Worm (Caenorhabditis elegans) whole organism, L4 larva: ENCODE results near the gene ttm-1.

Source experiments
- F10B5.3 ChIP-seq: sonication (generic microtip); optimal IDR thresholded peaks from 2 replicates; lab custom pipeline; 2016; ENCODE audit warnings: mild to moderate bottlenecking, missing genetic modification characterization, missing compliant biosample characterization
- F26F4.8 ChIP-seq: fragments of 200-800 bp; sonication (Bioruptor generic); conservative IDR thresholded peaks from 2 replicates; pipeline ENCODE4 v1.3.6; 2022; ENCODE audit warnings: missing genetic modification characterization, missing compliant biosample characterization
- F37D6.2 ChIP-seq: sonication (generic microtip); optimal IDR thresholded peaks from 2 replicates; lab custom pipeline; 2016; ENCODE audit warnings: mild to moderate bottlenecking, missing genetic modification characterization, missing compliant biosample characterization
- T26A8.4 ChIP-seq: fragments of 200-800 bp; sonication (Bioruptor generic); IDR thresholded peaks from 2 replicates; pipeline ENCODE4 v1.3.6; 2022; ENCODE audit warnings: missing genetic modification characterization, missing compliant biosample characterization
- ZK337.2 ChIP-seq: fragments of 200-800 bp; sonication (Bioruptor generic); IDR thresholded peaks from 2 replicates; pipeline ENCODE4 v1.3.6; 2022; ENCODE audit warnings: missing genetic modification reagents, missing genetic modification characterization, missing compliant biosample characterization
- aha-1 ChIP-seq: fragments of 150-350 bp; peaks from one replicate; lab custom pipeline; 2014; ENCODE audit warnings: missing biosample characterization, missing genetic modification characterization
- ceh-32 ChIP-seq: sonication (generic microtip); optimal IDR thresholded peaks from 2 replicates; lab custom pipeline; 2016; ENCODE audit warnings: mild to moderate bottlenecking, missing genetic modification characterization, missing compliant biosample characterization; ENCODE audit not compliant: poor library complexity
- ces-1 ChIP-seq: fragments of 150-350 bp; sonication (generic microtip); optimal IDR thresholded peaks from 4 replicates; lab custom pipeline; 2014; ENCODE audit warnings: missing biosample characterization, missing genetic modification reagents, missing genetic modification characterization
- daf-12 ChIP-seq: fragments of 150-350 bp; optimal IDR thresholded peaks from 2 replicates; lab custom pipeline; 2014; ENCODE audit warnings: missing biosample characterization, missing genetic modification reagents, missing genetic modification characterization
- dmd-6 ChIP-seq: fragments of 200-800 bp; sonication (Bioruptor generic); IDR thresholded peaks from 2 replicates; pipeline ENCODE4 v1.3.6; 2022; ENCODE audit warnings: missing genetic modification reagents, missing genetic modification characterization, missing compliant biosample characterization
- egl-43 ChIP-seq: fragments of 200-800 bp; sonication (Bioruptor generic); IDR thresholded peaks from 2 replicates; pipeline ENCODE4 v1.3.6; 2022; ENCODE audit warnings: missing genetic modification reagents, missing genetic modification characterization, missing compliant biosample characterization
- hif-1 ChIP-seq, 2 experiments: sonication (generic microtip); optimal IDR thresholded peaks; 2 replicates each; lab custom pipeline; 2016 to 2017; ENCODE audit warnings: missing compliant biosample characterization in 2 of 2, missing genetic modification characterization in 2 of 2, missing genetic modification reagents in 2 of 2, missing genotype in 2 of 2, mild to moderate bottlenecking in 1 of 2
- jun-1 ChIP-seq: fragments of 150-350 bp; optimal IDR thresholded peaks from 2 replicates; lab custom pipeline; 2014; ENCODE audit warnings: missing biosample characterization, missing genetic modification reagents, missing genetic modification characterization
- lin-1 ChIP-seq: fragments of 200-800 bp; sonication (Bioruptor generic); IDR thresholded peaks from 2 replicates; pipeline ENCODE4 v1.3.6; 2022; ENCODE audit warnings: missing genetic modification reagents, missing genetic modification characterization, missing compliant biosample characterization
- lin-13 ChIP-seq: fragments of 150-350 bp; optimal IDR thresholded peaks from 2 replicates; lab custom pipeline; 2014; ENCODE audit warnings: missing biosample characterization, missing genetic modification reagents, missing genetic modification characterization
- lin-15B ChIP-seq: fragments of 150-350 bp; sonication (generic microtip); optimal IDR thresholded peaks from 3 replicates; lab custom pipeline; 2014; ENCODE audit warnings: missing biosample characterization, missing genetic modification characterization
- lin-39 ChIP-seq: fragments of 150-350 bp; optimal IDR thresholded peaks from 2 replicates; lab custom pipeline; 2014; ENCODE audit warnings: missing biosample characterization, missing genetic modification reagents, missing genetic modification characterization
- madf-5 ChIP-seq, 2 experiments: fragments of 200-800 bp; sonication (Bioruptor generic); IDR thresholded peaks; 2 replicates each; pipeline ENCODE4 v1.3.6; 2022; ENCODE audit warnings: missing compliant biosample characterization in 2 of 2, missing genetic modification characterization in 2 of 2
- mdt-29 ChIP-seq: fragments of 200-800 bp; sonication (Bioruptor generic); IDR thresholded peaks from 2 replicates; pipeline ENCODE4 v1.3.6; 2022; ENCODE audit warnings: missing genetic modification reagents, missing genetic modification characterization, missing compliant biosample characterization
- mxl-2 ChIP-seq: fragments of 200-800 bp; sonication (Bioruptor generic); conservative IDR thresholded peaks from 2 replicates; pipeline ENCODE4 v1.3.6; 2022; ENCODE audit warnings: missing genetic modification reagents, missing genetic modification characterization, missing compliant biosample characterization
- nhr-102 ChIP-seq: sonication (generic microtip); optimal IDR thresholded peaks from 2 replicates; lab custom pipeline; 2016; ENCODE audit warnings: mild to moderate bottlenecking, missing genetic modification characterization, moderate library complexity, missing compliant biosample characterization
- nhr-111 ChIP-seq: fragments of 200-800 bp; sonication (Bioruptor generic); optimal IDR thresholded peaks from 2 replicates; lab custom pipeline; 2018; ENCODE audit warnings: mild to moderate bottlenecking, missing genetic modification characterization, missing compliant biosample characterization
- nhr-25 ChIP-seq: sonication (generic microtip); optimal IDR thresholded peaks from 2 replicates; lab custom pipeline; 2017; ENCODE audit warnings: missing genetic modification characterization, mild to moderate bottlenecking, missing compliant biosample characterization, antibody characterized with exemption, moderate library complexity, borderline replicate concordance; ENCODE audit not compliant: insufficient read depth
- nhr-41 ChIP-seq: fragments of 200-800 bp; sonication (Bioruptor generic); IDR thresholded peaks from 2 replicates; pipeline ENCODE4 v1.3.6; 2022; ENCODE audit warnings: missing genetic modification reagents, missing genetic modification characterization, missing compliant biosample characterization
- nhr-42 ChIP-seq: fragments of 200-800 bp; sonication (Bioruptor generic); IDR thresholded peaks from 2 replicates; pipeline ENCODE4 v1.3.6; 2022; ENCODE audit warnings: missing genetic modification characterization, missing compliant biosample characterization
- nhr-48 ChIP-seq: sonication (generic microtip); optimal IDR thresholded peaks from 2 replicates; lab custom pipeline; 2016; ENCODE audit warnings: mild to moderate bottlenecking, missing genetic modification characterization, missing compliant biosample characterization
- nhr-76 ChIP-seq: fragments of 150-350 bp; optimal IDR thresholded peaks from 2 replicates; lab custom pipeline; 2014; ENCODE audit warnings: missing biosample characterization, missing genetic modification characterization
- pqm-1 ChIP-seq: sonication (generic microtip); optimal IDR thresholded peaks from 2 replicates; lab custom pipeline; 2017; ENCODE audit warnings: missing biosample characterization, missing genetic modification characterization
- saeg-2 ChIP-seq: fragments of 200-800 bp; sonication (Bioruptor generic); IDR thresholded peaks from 2 replicates; pipeline ENCODE4 v1.3.6; 2022; ENCODE audit warnings: missing genetic modification reagents, missing genetic modification characterization, missing compliant biosample characterization
- set-16 ChIP-seq: fragments of 200-800 bp; sonication (Bioruptor generic); IDR thresholded peaks from 2 replicates; pipeline ENCODE4 v1.3.6; 2022; ENCODE audit warnings: missing genetic modification reagents, missing genetic modification characterization, missing compliant biosample characterization
- skn-1 ChIP-seq: fragments of 150-350 bp; optimal IDR thresholded peaks from 2 replicates; lab custom pipeline; 2014; ENCODE audit warnings: missing biosample characterization, missing genetic modification characterization
- tag-97 ChIP-seq: fragments of 200-800 bp; sonication (Bioruptor generic); IDR thresholded peaks from 2 replicates; pipeline ENCODE4 v1.3.6; 2022; ENCODE audit warnings: missing genetic modification characterization, missing compliant biosample characterization
- unc-62 ChIP-seq, 3 experiments: fragments of 150-350 bp in 1 of 3; sonication (generic microtip); optimal IDR thresholded peaks in 2 of 3; peaks in 1 of 3; 1 replicate in 1 of 3; 2 replicates in 2 of 3; lab custom pipeline; 2014 to 2017; ENCODE audit warnings: missing biosample characterization in 3 of 3, missing genetic modification characterization in 3 of 3, missing genetic modification reagents in 3 of 3, missing genotype in 1 of 3
- zfp-2 ChIP-seq: sonication (generic microtip); optimal IDR thresholded peaks from 2 replicates; lab custom pipeline; 2016; ENCODE audit warnings: mild to moderate bottlenecking, missing genetic modification characterization, missing compliant biosample characterization
- zip-11 ChIP-seq: fragments of 200-800 bp; sonication (Bioruptor generic); IDR thresholded peaks from 2 replicates; pipeline ENCODE4 v1.3.6; 2022; ENCODE audit warnings: missing genetic modification characterization, missing compliant biosample characterization
- ztf-11 ChIP-seq: fragments of 150-350 bp; optimal IDR thresholded peaks from 2 replicates; lab custom pipeline; 2014; ENCODE audit warnings: missing biosample characterization, missing genetic modification characterization
- ztf-7 ChIP-seq: fragments of 150-350 bp; optimal IDR thresholded peaks from 2 replicates; lab custom pipeline; 2014; ENCODE audit warnings: missing biosample characterization, missing genetic modification characterization

ttm-1 gene

DNA sequence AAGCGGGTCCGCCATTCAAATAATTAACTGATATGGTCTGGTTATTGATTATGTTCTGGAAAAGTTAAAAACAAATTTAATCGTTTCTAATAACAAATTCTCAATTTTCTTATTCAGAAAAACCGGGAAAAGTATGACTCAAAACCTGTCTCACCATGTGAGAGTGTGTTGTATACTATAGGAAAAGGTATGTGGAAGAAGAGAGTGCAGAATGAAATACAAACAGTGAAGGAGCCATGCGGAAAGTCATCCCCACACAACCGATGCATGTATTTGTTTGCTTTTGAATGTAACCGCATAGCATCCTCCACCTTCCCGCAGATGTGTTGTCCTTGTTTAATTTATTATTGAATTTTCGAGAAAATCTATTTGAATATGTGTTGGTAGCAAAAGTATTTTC, 33.7 kb upstream of the ttm-1 start, which contains the start of gene ZK1010.8 (continued):
- TF ChIP-seq lin-1 (GFP tag; lab: Robert Waterston, UW) (no peak), daf-12 (tag; lab: Kevin White, UChicago) (no peak), lin-39 (tag; lab: Kevin White, UChicago) (no peak), lin-13 (no peak), unc-62 (GFP tag; optimal IDR thresholded peaks at IDR 0.05 in 1 of 2; lab: Kevin White, UChicago) (no peak), unc-62 (tag; optimal IDR thresholded peaks at IDR 0.05; lab: Kevin White, UChicago) (no peak), skn-1 (tag; lab: Kevin White, UChicago) (no peak), F26F4.8 (no peak), nhr-25 (tag; lab: Kevin White, UChicago) (no peak), mxl-2 (GFP tag; lab: Robert Waterston, UW) (no peak), set-16 (no peak), madf-5 (GFP tag; IDR thresholded peaks at IDR 0.05; lab: Robert Waterston, UW) (no peak), zfp-2 (tag; lab: Kevin White, UChicago) (no peak)

DNA sequence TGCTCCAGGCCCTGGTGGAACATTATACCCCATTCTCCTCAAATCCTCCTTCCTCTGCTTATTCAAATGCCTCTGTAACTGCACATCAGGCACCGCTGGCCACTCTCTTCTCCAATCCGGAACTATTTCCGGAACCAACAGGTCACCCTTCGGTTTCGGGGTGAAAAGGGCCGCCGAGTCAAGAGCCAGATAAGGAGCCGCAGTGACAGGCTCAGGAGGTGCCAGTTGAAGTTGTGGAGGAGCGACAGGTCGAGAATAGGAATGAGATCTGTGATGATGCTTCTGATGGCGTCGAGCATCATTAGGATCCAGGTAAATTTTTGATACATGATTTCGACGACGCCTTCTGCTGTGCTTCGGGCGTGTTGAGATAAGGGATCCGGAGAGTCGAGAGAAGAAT, 31.5 kb upstream of the ttm-1 start:
- TF ChIP-seq unc-62 (GFP tag; optimal IDR thresholded peaks at IDR 0.05 in 1 of 2; lab: Kevin White, UChicago): peak in 1 of 2 experiments; percentile 70
- TF ChIP-seq unc-62 (tag; optimal IDR thresholded peaks at IDR 0.05; lab: Kevin White, UChicago): no peak
- no peak for TF ChIP-seq saeg-2 (GFP tag; lab: Robert Waterston, UW)
- 0 out of 2 replicates have a peak, but pooled peaks have one; percentile 23 for TF ChIP-seq mdt-29 (GFP tag; lab: Robert Waterston, UW)
- TF ChIP-seq aha-1 (tag; lab: Kevin White, UChicago): peak; percentile 20
- TF ChIP-seq F10B5.3 (tag; lab: Kevin White, UChicago): no peak
- peak; percentile 67 for TF ChIP-seq set-16

DNA sequence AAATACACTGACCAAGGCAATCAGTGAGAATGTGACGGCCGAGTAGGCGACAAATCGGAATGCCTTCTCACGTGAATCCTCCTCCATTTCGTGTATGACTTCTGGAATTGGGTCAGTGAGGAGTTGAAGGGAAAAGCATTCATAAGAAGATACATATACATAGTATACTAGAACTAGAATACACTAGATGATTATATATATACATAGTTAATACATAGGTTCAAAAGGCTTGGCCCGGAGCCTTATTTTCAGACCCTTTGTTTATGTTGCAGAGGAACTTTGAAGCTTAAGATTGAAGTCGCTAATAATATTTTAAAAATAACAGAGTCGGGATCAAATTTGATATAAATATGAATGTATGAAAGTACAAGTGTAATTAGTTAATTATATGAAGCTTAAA, 26.8 kb upstream of the ttm-1 start, which contains the start of gene col-97:
Gene col-97, minus strand, starts transcription at position 101 of the 400 bp plus-strand sequence.
- peak in 1 of 2 experiments; percentile 40 for TF ChIP-seq unc-62 (GFP tag; optimal IDR thresholded peaks at IDR 0.05 in 1 of 2; lab: Kevin White, UChicago)
- no peak for TF ChIP-seq unc-62 (tag; optimal IDR thresholded peaks at IDR 0.05; lab: Kevin White, UChicago)
- TF ChIP-seq F37D6.2 (tag; lab: Kevin White, UChicago): no peak

DNA sequence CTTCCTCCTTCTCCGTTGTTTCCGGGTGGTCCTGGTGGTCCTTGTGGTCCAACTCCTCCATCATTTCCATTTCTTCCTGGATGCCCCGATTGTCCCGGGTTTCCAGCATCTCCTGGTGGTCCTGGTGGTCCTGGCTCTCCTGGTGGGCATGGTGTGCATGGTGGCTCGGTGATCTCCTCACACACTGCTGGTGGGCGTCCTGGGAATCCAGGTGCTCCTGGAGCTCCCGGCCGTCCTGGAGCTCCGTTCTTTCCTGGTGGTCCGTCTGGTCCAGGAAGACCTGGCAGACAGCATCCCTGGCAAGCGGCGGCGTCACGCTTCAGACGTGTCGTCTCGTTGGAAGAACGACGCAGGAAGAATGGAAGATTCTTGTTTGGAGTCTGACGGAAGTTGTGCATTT, 26.3 kb upstream of the ttm-1 start:
- TF ChIP-seq ZK337.2 (GFP tag; lab: Robert Waterston, UW): no peak
- TF ChIP-seq set-16: peak; percentile 97
- TF ChIP-seq, all 104 proteins: peak for 1

DNA sequence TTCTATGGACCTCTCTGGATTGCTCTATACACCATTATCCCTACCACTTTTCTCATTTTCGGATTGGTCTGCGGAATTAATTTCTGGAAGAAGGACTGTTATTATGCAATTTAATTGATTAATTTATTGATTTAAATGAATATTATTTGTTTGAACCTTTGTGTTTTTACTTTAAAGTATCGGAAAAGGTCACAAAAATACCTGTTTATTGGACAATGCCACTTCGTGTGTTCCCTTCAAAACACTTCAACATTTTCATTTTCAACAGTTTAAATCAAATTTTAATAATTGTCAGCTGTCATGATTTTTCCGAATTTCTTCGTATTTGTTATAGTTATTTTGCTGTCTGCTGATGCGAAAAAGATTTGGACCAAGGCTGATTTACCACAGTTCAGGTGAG, 24.2 kb upstream of the ttm-1 start, which contains the start of gene ZK1010.12:
Gene ZK1010.12, plus strand, starts transcription at position 301 of the 400 bp plus-strand sequence.
- TF ChIP-seq unc-62 (GFP tag; optimal IDR thresholded peaks at IDR 0.05 in 1 of 2; lab: Kevin White, UChicago): peak in 1 of 2 experiments; percentile 60
- TF ChIP-seq unc-62 (tag; optimal IDR thresholded peaks at IDR 0.05; lab: Kevin White, UChicago): no peak
- no peak for TF ChIP-seq F10B5.3 (tag; lab: Kevin White, UChicago)

DNA sequence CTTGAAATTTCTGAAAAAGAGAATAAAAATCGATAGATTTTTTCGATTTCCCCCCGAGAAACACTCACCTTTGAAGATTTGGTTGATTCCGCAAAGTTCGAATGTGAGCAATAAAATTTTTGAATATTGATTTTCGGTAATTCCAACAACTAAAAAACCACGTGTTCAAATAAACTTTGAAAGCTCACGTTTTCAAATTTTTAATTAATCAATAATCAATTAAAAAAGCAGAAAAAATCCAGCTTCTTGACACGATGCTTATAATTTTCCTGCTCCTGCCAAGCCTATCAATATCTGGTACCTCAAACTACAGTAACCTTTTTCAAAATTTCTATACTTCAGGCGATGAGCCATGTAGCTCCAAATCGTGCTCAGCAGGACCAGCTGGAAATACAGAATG, 20.6 kb upstream of the ttm-1 start, which contains the start of gene ZK1010.5:
Gene ZK1010.5, minus strand, starts transcription at position 101 of the 400 bp plus-strand sequence.
- TF ChIP-seq pqm-1 (tag; lab: Kevin White, UChicago): no peak
- TF ChIP-seq lin-39 (tag; lab: Kevin White, UChicago): no peak
- TF ChIP-seq nhr-25 (tag; lab: Kevin White, UChicago): no peak
- TF ChIP-seq lin-13: no peak
- TF ChIP-seq aha-1 (tag; lab: Kevin White, UChicago): no peak
- TF ChIP-seq ztf-7: no peak
- TF ChIP-seq nhr-41 (GFP tag; lab: Robert Waterston, UW): no peak
- no peak for TF ChIP-seq nhr-76 (tag; lab: Kevin White, UChicago)

DNA sequence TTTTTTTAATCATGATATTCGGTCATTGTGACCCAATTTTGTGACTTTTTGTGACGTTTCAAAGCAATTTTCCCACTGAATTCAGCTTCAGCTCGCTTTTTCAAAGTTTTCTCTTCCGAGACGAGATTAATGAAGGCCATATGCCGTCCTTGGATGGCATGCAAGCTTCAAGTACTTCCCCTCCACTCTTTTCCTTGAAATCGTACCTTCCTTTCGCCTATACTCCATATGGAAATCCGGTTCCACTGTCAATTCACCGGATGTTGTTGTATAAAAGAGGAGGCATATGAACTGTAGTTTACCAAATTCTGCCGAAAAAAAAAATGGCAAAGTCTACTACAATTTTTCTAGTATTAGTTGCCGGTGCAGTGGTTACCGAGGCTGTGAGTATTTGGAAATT, 14.0 kb upstream of the ttm-1 start, which contains the start of gene ZK1010.4:
Gene ZK1010.4, plus strand, starts transcription at position 301 of the 400 bp plus-strand sequence.
- TF ChIP-seq lin-1 (GFP tag; lab: Robert Waterston, UW): no peak
- no peak for TF ChIP-seq nhr-42 (GFP tag; lab: Robert Waterston, UW)
- no peak for TF ChIP-seq T26A8.4 (GFP tag; lab: Robert Waterston, UW)
- TF ChIP-seq nhr-111 (GFP tag; lab: Kevin White, UChicago): no peak
- no peak for TF ChIP-seq ZK337.2 (GFP tag; lab: Robert Waterston, UW)
- no peak for TF ChIP-seq nhr-102 (tag; lab: Kevin White, UChicago)
- no peak for TF ChIP-seq ztf-11 (tag; lab: Kevin White, UChicago)
- no peak for TF ChIP-seq tag-97 (GFP tag; lab: Robert Waterston, UW)
- TF ChIP-seq zip-11 (GFP tag; lab: Robert Waterston, UW): no peak
- no peak for TF ChIP-seq ces-1 (GFP tag; lab: Kevin White, UChicago)
- no peak for TF ChIP-seq egl-43 (GFP tag; lab: Robert Waterston, UW)
- TF ChIP-seq hif-1 (tag; optimal IDR thresholded peaks at IDR 0.05; lab: Kevin White, UChicago): no peak
- TF ChIP-seq jun-1: no peak
- no peak for TF ChIP-seq ceh-32 (tag; lab: Kevin White, UChicago)
- TF ChIP-seq nhr-48 (tag; lab: Kevin White, UChicago): no peak
- TF ChIP-seq lin-15B: no peak
- no peak for TF ChIP-seq unc-62 (GFP tag; optimal IDR thresholded peaks at IDR 0.05 in 1 of 2; lab: Kevin White, UChicago)
- no peak for TF ChIP-seq unc-62 (tag; optimal IDR thresholded peaks at IDR 0.05; lab: Kevin White, UChicago)
- no peak for TF ChIP-seq dmd-6
